Worm (Caenorhabditis elegans): ENCODE data around the gene trmt-10C.2.

- TF ChIP-seq nhr-76 (tag; optimal IDR thresholded peaks at IDR 0.05) (no peak), ama-1 (optimal IDR thresholded peaks at IDR 0.05) (no peak), egl-27 (tag; optimal IDR thresholded peaks at IDR 0.05) (no peak)
These were observed 9.3 kb downstream of the trmt-10C.2 start for ce11 chrIII:6355359-6355758.
